Fruit fly (Drosophila melanogaster) whole organism, pupa: ENCODE measurements around the gene srw.

Experiments
- CG32121 ChIP-seq: fragments of 200-800 bp; sonication (Bioruptor generic); IDR thresholded peaks from 2 replicates; pipeline ENCODE4 v1.3.6; 2022; ENCODE audit warnings: missing biosample characterization, missing genetic modification characterization
- CG8301 ChIP-seq: fragments of 200-800 bp; sonication (Bioruptor generic); optimal IDR thresholded peaks from 2 replicates; lab custom pipeline; 2018; ENCODE audit warnings: missing biosample characterization, mild to moderate bottlenecking, missing genetic modification characterization
- Snoo ChIP-seq: fragments of 200-800 bp; sonication (Bioruptor generic); optimal IDR thresholded peaks from 3 replicates; lab custom pipeline; 2017; ENCODE audit warnings: missing biosample characterization, mild to moderate bottlenecking, missing genetic modification characterization, inconsistent platforms

dm6 chr3L:4302088-4302487, 18.8 kb upstream of the srw start:
- TF ChIP-seq Snoo (tag; lab: Kevin White, UChicago) (no peak), CG8301 (tag; lab: Kevin White, UChicago) (no peak), CG32121 (no peak)
